Worm (Caenorhabditis elegans) whole organism, early embryonic: ENCODE measurements around the gene Y44A6D.7.

ENCODE experiments used
- B0310.2 ChIP-seq: sonication (generic microtip); optimal IDR thresholded peaks from 2 replicates; lab custom pipeline; 2016; ENCODE audit warnings: mild to moderate bottlenecking, missing genetic modification characterization, missing compliant biosample characterization
- F13C5.2 ChIP-seq: sonication (generic microtip); optimal IDR thresholded peaks from 2 replicates; lab custom pipeline; 2017; ENCODE audit warnings: mild to moderate bottlenecking, missing genetic modification characterization, inconsistent platforms, missing compliant biosample characterization
- aly-1 ChIP-seq: sonication (generic microtip); optimal IDR thresholded peaks from 2 replicates; lab custom pipeline; 2016; ENCODE audit warnings: missing genetic modification characterization, missing compliant biosample characterization
- ama-1 ChIP-seq: fragments of 150-350 bp; optimal IDR thresholded peaks from 2 replicates; lab custom pipeline; 2014
- ceh-13 ChIP-seq: fragments of 200-800 bp; sonication (Bioruptor generic); optimal IDR thresholded peaks from 2 replicates; lab custom pipeline; 2018; ENCODE audit warnings: mild to moderate bottlenecking, missing genetic modification characterization, missing compliant biosample characterization
- ceh-36 ChIP-seq: sonication (generic microtip); optimal IDR thresholded peaks from 2 replicates; lab custom pipeline; 2016; ENCODE audit warnings: missing genetic modification characterization, inconsistent platforms, missing compliant biosample characterization
- ets-7 ChIP-seq: sonication (generic microtip); optimal IDR thresholded peaks from 2 replicates; lab custom pipeline; 2016; ENCODE audit warnings: missing genotype, missing genetic modification characterization, missing compliant biosample characterization
- flt-1 ChIP-seq: fragments of 200-800 bp; sonication (Bioruptor generic); IDR thresholded peaks from 2 replicates; pipeline ENCODE4 v1.3.6; 2022; ENCODE audit warnings: missing genetic modification characterization, missing compliant biosample characterization
- hmbx-1 ChIP-seq: sonication (generic microtip); optimal IDR thresholded peaks from 2 replicates; lab custom pipeline; 2016; ENCODE audit warnings: mild to moderate bottlenecking, missing genetic modification characterization, missing compliant biosample characterization
- hmg-4 ChIP-seq: fragments of 200-800 bp; sonication (Bioruptor generic); optimal IDR thresholded peaks from 2 replicates; lab custom pipeline; 2018; ENCODE audit warnings: mild to moderate bottlenecking, missing genetic modification characterization, missing compliant biosample characterization
- hnd-1 ChIP-seq: sonication (generic microtip); optimal IDR thresholded peaks from 2 replicates; lab custom pipeline; 2016; ENCODE audit warnings: missing genetic modification characterization, missing compliant biosample characterization
- pes-1 ChIP-seq: fragments of 200-800 bp; sonication (Bioruptor generic); IDR thresholded peaks from 2 replicates; pipeline ENCODE4 v1.3.6; 2022; ENCODE audit warnings: missing genetic modification reagents, missing genetic modification characterization, missing compliant biosample characterization
- scrt-1 ChIP-seq: fragments of 200-800 bp; sonication (Bioruptor generic); IDR thresholded peaks from 2 replicates; pipeline ENCODE4 v1.3.6; 2022; ENCODE audit warnings: missing genetic modification characterization, missing compliant biosample characterization
- sea-1 ChIP-seq: fragments of 200-800 bp; sonication (Bioruptor generic); conservative IDR thresholded peaks from 2 replicates; pipeline ENCODE4 v1.3.6; 2022; ENCODE audit warnings: missing genetic modification characterization, missing compliant biosample characterization
- tbx-11 ChIP-seq: fragments of 200-800 bp; sonication (Bioruptor generic); IDR thresholded peaks from 2 replicates; pipeline ENCODE4 v1.3.6; 2022; ENCODE audit warnings: missing genetic modification characterization, missing compliant biosample characterization
- tbx-37 ChIP-seq: fragments of 200-800 bp; sonication (Bioruptor generic); conservative IDR thresholded peaks from 2 replicates; pipeline ENCODE4 v1.3.6; 2022; ENCODE audit warnings: missing genetic modification reagents, missing genetic modification characterization, missing compliant biosample characterization
- tra-4 ChIP-seq: sonication (generic microtip); optimal IDR thresholded peaks from 2 replicates; lab custom pipeline; 2017; ENCODE audit warnings: missing genetic modification characterization, missing compliant biosample characterization

Gene Y44A6D.7

DNA sequence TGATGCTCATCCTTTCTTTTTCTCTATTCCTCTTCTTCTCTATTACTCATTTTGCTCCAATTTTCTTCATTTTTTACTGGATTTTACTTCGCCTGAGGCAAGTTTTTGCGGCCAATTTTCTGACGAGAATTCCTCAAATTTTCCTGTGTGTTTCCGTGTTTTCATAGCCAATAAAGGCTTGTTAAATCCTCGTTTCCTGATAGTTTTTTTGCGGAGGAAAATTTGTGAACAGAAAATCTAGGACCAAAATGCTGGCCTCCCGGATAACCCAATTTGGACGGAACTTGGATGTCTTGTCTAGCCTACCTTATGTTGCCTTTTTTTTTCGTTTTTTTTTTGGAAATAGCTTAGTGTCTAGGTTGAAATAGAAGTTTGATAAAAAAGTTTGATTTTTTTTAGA lies 878 bp upstream of the Y44A6D.7 start:
- no peak for TF ChIP-seq ceh-36
- TF ChIP-seq sea-1 (GFP tag; lab: Robert Waterston, UW) = no peak
- no peak for TF ChIP-seq hmbx-1 (tag; lab: Kevin White, UChicago)
- no peak for TF ChIP-seq pes-1 (GFP tag; lab: Robert Waterston, UW)
- TF ChIP-seq B0310.2 (tag; lab: Kevin White, UChicago) = no peak
- no peak for TF ChIP-seq ets-7 (tag; lab: Kevin White, UChicago)
- no peak for TF ChIP-seq F13C5.2 (tag; lab: Kevin White, UChicago)
- TF ChIP-seq ama-1 (lab: Kevin White, UChicago) = no peak
- TF ChIP-seq flt-1 (GFP tag; lab: Robert Waterston, UW) = no peak

DNA sequence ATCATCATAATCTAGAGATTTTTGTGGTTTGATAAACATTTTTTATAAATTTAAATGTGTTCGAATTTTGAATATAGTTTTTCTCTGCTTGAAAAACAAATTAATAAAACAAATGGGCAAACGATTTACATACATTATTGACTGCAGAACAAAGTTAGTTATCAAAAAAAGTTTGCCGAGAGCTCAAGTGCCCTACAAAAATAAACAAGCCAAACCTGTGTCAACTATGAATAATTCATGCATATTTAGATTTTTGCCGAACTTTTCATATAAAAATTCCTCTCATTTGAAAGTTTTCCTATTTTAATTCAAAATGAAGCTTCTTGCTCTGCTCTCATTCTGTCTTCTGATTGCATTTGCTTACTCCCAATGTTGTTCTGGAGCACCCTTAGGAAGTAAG lies 1.3 kb downstream of the Y44A6D.7 start, which contains the start of gene sshk-1:
Gene sshk-1 (plus strand): TSS at position 301 of the 400 bp plus-strand sequence.
- TF ChIP-seq hmbx-1 (tag; lab: Kevin White, UChicago) (no peak), ceh-13 (GFP tag; lab: Kevin White, UChicago) (no peak), ets-7 (tag; lab: Kevin White, UChicago) (no peak), tra-4 (tag; lab: Kevin White, UChicago) (no peak), tbx-11 (GFP tag; lab: Robert Waterston, UW) (no peak), sea-1 (GFP tag; lab: Robert Waterston, UW) (no peak), hmg-4 (GFP tag; lab: Kevin White, UChicago) (no peak), ama-1 (lab: Kevin White, UChicago) (no peak), aly-1 (tag; lab: Kevin White, UChicago) (no peak), ceh-36 (no peak), F13C5.2 (tag; lab: Kevin White, UChicago) (no peak), pes-1 (GFP tag; lab: Robert Waterston, UW) (no peak), scrt-1 (GFP tag; lab: Robert Waterston, UW) (no peak)

DNA sequence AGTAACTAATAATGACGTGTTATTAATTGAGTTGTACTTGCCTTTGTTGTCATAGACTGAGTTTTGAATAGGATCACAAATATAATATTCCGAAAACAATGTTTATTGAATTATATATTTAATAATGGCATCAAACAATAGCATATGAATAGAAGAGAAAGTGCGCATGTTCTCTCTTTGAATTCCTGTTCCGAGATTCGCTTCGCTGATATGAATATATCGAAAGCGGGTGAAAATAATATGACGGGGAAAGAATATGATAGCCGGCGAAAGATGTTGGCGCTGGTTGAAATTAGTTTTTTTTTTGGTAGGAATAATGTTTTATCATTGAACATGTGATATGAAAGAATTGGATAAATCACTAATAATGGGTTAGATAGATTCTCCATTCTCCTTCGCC lies 5.5 kb downstream of the Y44A6D.7 start, which contains the start of gene T03D8.6:
Gene T03D8.6 (minus strand): TSS at position 298 of the 400 bp plus-strand sequence.
- TF ChIP-seq scrt-1 (GFP tag; lab: Robert Waterston, UW) (no peak), tra-4 (tag; lab: Kevin White, UChicago) (no peak), ceh-13 (GFP tag; lab: Kevin White, UChicago) (no peak), ceh-36 (no peak), sea-1 (GFP tag; lab: Robert Waterston, UW) (no peak), tbx-37 (GFP tag; lab: Robert Waterston, UW) (no peak), B0310.2 (tag; lab: Kevin White, UChicago) (no peak), flt-1 (GFP tag; lab: Robert Waterston, UW) (no peak), aly-1 (tag; lab: Kevin White, UChicago) (no peak), pes-1 (GFP tag; lab: Robert Waterston, UW) (no peak), tbx-11 (GFP tag; lab: Robert Waterston, UW) (no peak), hnd-1 (no peak), ets-7 (tag; lab: Kevin White, UChicago) (no peak), ama-1 (lab: Kevin White, UChicago) (no peak), hmg-4 (GFP tag; lab: Kevin White, UChicago) (no peak), F13C5.2 (tag; lab: Kevin White, UChicago) (no peak)

DNA sequence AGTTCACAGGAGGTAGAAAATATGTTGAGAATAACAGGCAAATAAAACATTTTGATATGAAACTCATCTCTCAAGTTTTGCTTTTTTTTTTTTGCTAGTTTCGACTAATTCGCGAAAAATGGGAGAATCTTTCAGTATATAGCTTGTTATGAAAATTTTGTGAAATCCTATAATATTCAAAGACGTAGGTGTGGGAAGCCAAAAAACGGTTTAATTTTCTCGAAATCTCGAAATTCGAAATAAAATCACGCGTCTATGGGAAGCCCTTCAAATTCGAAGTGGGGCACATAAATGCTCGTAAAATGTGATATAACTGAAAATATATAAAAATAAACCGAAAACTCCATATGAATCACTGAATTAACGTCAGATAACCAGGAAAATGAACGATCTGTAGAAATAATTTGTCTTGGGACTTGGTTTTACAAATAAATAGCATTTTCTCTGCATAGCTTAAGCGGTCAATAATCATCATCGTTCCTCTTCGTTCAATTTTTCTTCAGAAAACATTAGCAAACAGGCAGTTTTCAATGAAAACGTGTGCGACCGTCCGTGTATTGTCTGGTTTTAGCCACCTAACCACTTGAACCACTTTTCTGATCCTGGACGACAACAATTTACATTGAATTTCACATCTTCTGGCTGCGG lies 10.6 kb downstream of the Y44A6D.7 start, which contains the start of the genes gcy-22 and grl-14:
Gene gcy-22 (minus strand): TSS at position 101 of the 648 bp plus-strand sequence.
Gene grl-14 (plus strand): TSS at position 598 of the 648 bp plus-strand sequence.
- TF ChIP-seq hmg-4 (GFP tag; lab: Kevin White, UChicago) (no peak), B0310.2 (tag; lab: Kevin White, UChicago) (no peak), ceh-36 (no peak), hmbx-1 (tag; lab: Kevin White, UChicago) (no peak), tra-4 (tag; lab: Kevin White, UChicago) (no peak), sea-1 (GFP tag; lab: Robert Waterston, UW) (no peak), tbx-37 (GFP tag; lab: Robert Waterston, UW) (no peak), ceh-13 (GFP tag; lab: Kevin White, UChicago) (no peak), F13C5.2 (tag; lab: Kevin White, UChicago) (no peak), ets-7 (tag; lab: Kevin White, UChicago) (no peak), scrt-1 (GFP tag; lab: Robert Waterston, UW) (no peak), tbx-11 (GFP tag; lab: Robert Waterston, UW) (no peak), aly-1 (tag; lab: Kevin White, UChicago) (no peak), pes-1 (GFP tag; lab: Robert Waterston, UW) (no peak), ama-1 (lab: Kevin White, UChicago) (no peak), hnd-1 (no peak), flt-1 (GFP tag; lab: Robert Waterston, UW) (no peak)

DNA sequence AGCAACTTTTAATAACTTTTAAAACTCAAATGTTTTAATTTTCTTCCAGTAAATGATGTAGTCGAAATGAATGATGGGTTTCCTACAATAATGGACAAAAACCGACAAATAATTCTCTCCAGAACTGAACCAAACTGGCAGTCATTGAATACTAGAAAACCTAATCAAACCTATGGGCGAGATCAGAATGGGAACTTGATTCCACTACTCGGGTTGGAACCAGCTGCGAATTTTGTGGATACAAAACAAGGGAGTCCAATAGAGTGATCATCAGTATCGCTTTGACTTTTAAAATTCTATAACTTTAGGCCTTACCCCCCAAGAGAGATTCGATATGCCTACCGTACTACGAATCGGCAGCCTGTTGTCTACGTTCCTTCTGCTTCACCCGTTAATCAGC lies 12.1 kb downstream of the Y44A6D.7 start:
- TF ChIP-seq hmg-4 (GFP tag; lab: Kevin White, UChicago) = no peak
- TF ChIP-seq scrt-1 (GFP tag; lab: Robert Waterston, UW) = no peak
- no peak for TF ChIP-seq flt-1 (GFP tag; lab: Robert Waterston, UW)
- TF ChIP-seq ama-1 (lab: Kevin White, UChicago) = no peak
- no peak for TF ChIP-seq pes-1 (GFP tag; lab: Robert Waterston, UW)
- TF ChIP-seq hnd-1 = no peak

DNA sequence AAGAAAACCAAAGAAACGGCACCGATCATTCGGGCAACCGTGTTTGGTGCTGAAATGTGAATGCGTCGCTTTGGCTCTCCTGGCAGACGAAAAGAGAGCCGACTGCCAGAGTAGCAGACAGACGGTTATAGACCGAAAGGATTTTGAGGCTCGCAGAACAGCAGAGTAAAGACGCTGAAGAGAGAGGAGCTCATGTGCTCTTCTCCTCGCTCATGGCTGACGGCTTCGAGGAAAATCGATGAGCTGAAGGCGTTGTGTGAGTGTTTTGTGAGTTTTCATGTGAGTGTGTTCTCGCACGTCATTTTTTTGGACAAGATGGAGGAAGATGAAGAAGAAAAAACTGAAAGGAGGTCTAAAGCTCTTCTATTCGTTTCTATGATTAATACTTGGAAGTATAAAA lies 14.3 kb downstream of the Y44A6D.7 start, which contains the start of gene sbt-1:
Gene sbt-1 (minus strand): TSS at position 62 of the 400 bp plus-strand sequence.
- no peak for TF ChIP-seq tra-4 (tag; lab: Kevin White, UChicago)
- TF ChIP-seq F13C5.2 (tag; lab: Kevin White, UChicago) = no peak
- no peak for TF ChIP-seq hmg-4 (GFP tag; lab: Kevin White, UChicago)
- no peak for TF ChIP-seq tbx-37 (GFP tag; lab: Robert Waterston, UW)
- no peak for TF ChIP-seq ceh-13 (GFP tag; lab: Kevin White, UChicago)
- no peak for TF ChIP-seq scrt-1 (GFP tag; lab: Robert Waterston, UW)
- no peak for TF ChIP-seq B0310.2 (tag; lab: Kevin White, UChicago)
- TF ChIP-seq sea-1 (GFP tag; lab: Robert Waterston, UW) = no peak
- no peak for TF ChIP-seq flt-1 (GFP tag; lab: Robert Waterston, UW)
- TF ChIP-seq hnd-1 = no peak
